Fruit fly (Drosophila melanogaster): ENCODE measurements around the gene CG1806.
A peak's percentile ranks its signal among the peaks of the same experiment; 100 is the strongest.

DNA sequence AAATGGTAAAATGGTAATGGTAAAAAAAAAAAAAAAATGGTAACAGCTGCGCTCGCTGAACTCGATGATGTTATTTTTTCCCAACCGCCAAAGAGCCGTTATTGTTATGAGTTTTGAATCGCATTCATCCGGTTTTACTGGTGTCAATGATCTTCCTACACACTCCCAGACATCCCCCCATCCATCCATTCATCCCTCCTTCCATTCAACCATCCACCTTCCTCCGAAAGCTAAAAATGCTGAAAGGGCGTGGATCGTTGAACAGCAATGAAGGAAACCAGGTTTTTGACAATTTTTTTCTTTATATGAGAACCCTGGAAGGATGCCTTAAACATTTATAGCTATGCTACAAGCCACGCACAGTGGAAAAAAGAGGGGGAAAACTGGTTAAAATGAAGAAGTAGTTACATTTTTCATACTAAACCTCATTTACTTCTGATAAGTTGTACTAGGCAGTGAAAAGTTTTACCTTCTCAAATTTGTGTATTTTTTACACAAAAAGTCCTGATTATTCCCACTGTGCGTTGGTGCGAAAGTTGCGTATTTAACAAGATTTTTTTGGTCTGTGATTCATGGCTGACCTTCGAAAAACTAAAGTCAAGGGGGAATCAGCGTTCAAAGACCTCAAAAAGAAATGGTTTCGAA, 6.9 kb upstream of the CG1806 start:
- no peak for TF ChIP-seq CG6854 (GFP tag; optimal IDR thresholded peaks at IDR 0.05)
- no peak for TF ChIP-seq fd85E (GFP tag; optimal IDR thresholded peaks at IDR 0.05)
- TF ChIP-seq fd59A (GFP tag; optimal IDR thresholded peaks at IDR 0.05) = peak; percentile 48
- peak; percentile 41 for TF ChIP-seq CG10631 (GFP tag; optimal IDR thresholded peaks at IDR 0.05)
- TF ChIP-seq CG11762 (GFP tag; optimal IDR thresholded peaks at IDR 0.05; ENCODE audit: insufficient read depth) = peak; percentile 55
- TF ChIP-seq CG11294 (GFP tag; IDR thresholded peaks at IDR 0.05) = no peak
- TF ChIP-seq achi (GFP tag; optimal IDR thresholded peaks at IDR 0.05) = peak; percentile 57
- peak; percentile 64 for TF ChIP-seq CG3919 (GFP tag; optimal IDR thresholded peaks at IDR 0.05)

All from whole organism, prepupa.